Worm (Caenorhabditis elegans): ENCODE measurements around the gene phat-5.

ce11 chrV:4118332-4118731 lies 4.0 kb downstream of the phat-5 start, which contains the start of gene T05B4.9:
- TF ChIP-seq hlh-30 (tag; optimal IDR thresholded peaks at IDR 0.05; ENCODE audit: insufficient read depth) (no peak), ces-1 (GFP tag; optimal IDR thresholded peaks at IDR 0.05) (no peak)
